Fruit fly (Drosophila melanogaster): ENCODE measurements around the gene Dr.
A peak's percentile ranks its signal among the peaks of the same experiment; 100 is the strongest.

Gene Dr

dm6 chr3R:29566997-29567670 is 10.9 kb downstream of the Dr start:
- no peak for TF ChIP-seq CTCF (optimal IDR thresholded peaks at IDR 0.05)
- no peak for TF ChIP-seq CG8478 (optimal IDR thresholded peaks at IDR 0.05)

dm6 chr3R:29570239-29570814 is 14.1 kb downstream of the Dr start:
- TF ChIP-seq CG8478 (optimal IDR thresholded peaks at IDR 0.05) (no peak), CTCF (optimal IDR thresholded peaks at IDR 0.05) (no peak)

- TF ChIP-seq CG8478 (optimal IDR thresholded peaks at IDR 0.05) = no peak
Observed at dm6 chr3R:29572040-29572648, 16.0 kb downstream of the Dr start.

- TF ChIP-seq CTCF (optimal IDR thresholded peaks at IDR 0.05) (no peak), CG8478 (optimal IDR thresholded peaks at IDR 0.05) (no peak)
Observed at dm6 chr3R:29576009-29576408, 19.8 kb downstream of the Dr start.

dm6 chr3R:29581420-29581819 is 25.2 kb downstream of the Dr start:
- TF ChIP-seq CTCF (optimal IDR thresholded peaks at IDR 0.05) (no peak), CG8478 (optimal IDR thresholded peaks at IDR 0.05) (no peak)

- TF ChIP-seq CTCF (optimal IDR thresholded peaks at IDR 0.05) (no peak), CG8478 (optimal IDR thresholded peaks at IDR 0.05) (no peak)
Observed at dm6 chr3R:29583299-29583698, 27.1 kb downstream of the Dr start.

- TF ChIP-seq CG8478 (optimal IDR thresholded peaks at IDR 0.05) (no peak), CTCF (optimal IDR thresholded peaks at IDR 0.05) (no peak)
Observed at dm6 chr3R:29584266-29584665, 28.1 kb downstream of the Dr start.

- TF ChIP-seq CG8478 (optimal IDR thresholded peaks at IDR 0.05) = no peak
- TF ChIP-seq CTCF (optimal IDR thresholded peaks at IDR 0.05) = no peak
Observed at dm6 chr3R:29585015-29585701, 29.0 kb downstream of the Dr start.

dm6 chr3R:29586743-29587142 is 30.6 kb downstream of the Dr start:
- no peak for TF ChIP-seq CG8478 (optimal IDR thresholded peaks at IDR 0.05)
- no peak for TF ChIP-seq CTCF (optimal IDR thresholded peaks at IDR 0.05)

- TF ChIP-seq CTCF (optimal IDR thresholded peaks at IDR 0.05) = no peak
- no peak for TF ChIP-seq CG8478 (optimal IDR thresholded peaks at IDR 0.05)
Observed at dm6 chr3R:29588004-29588403, 31.8 kb downstream of the Dr start, which contains the start of gene CG7567. TSS of gene CG7567 (minus strand) at chr3R:29588104.

dm6 chr3R:29589662-29590061 is 33.5 kb downstream of the Dr start, which contains the start of gene CG11470:
TSS of gene CG11470 (minus strand) at chr3R:29589762.
- no peak for TF ChIP-seq CG8478 (optimal IDR thresholded peaks at IDR 0.05)
- no peak for TF ChIP-seq CTCF (optimal IDR thresholded peaks at IDR 0.05)

- TF ChIP-seq CTCF (optimal IDR thresholded peaks at IDR 0.05) (no peak), CG8478 (optimal IDR thresholded peaks at IDR 0.05) (no peak)
Observed at dm6 chr3R:29590806-29591205, 34.6 kb downstream of the Dr start, which contains the start of gene CG31041. TSS of gene CG31041 (minus strand) at chr3R:29590906.

- TF ChIP-seq CTCF (optimal IDR thresholded peaks at IDR 0.05) (peak; percentile 76 to 82), CG8478 (optimal IDR thresholded peaks at IDR 0.05) (no peak)
Observed at dm6 chr3R:29591481-29592138, 35.4 kb downstream of the Dr start, which contains the start of gene alph. TSS of gene alph (plus strand) at chr3R:29591831.

dm6 chr3R:29592139-29592814 is 36.1 kb downstream of the Dr start:
- TF ChIP-seq CG8478 (optimal IDR thresholded peaks at IDR 0.05) (no peak), CTCF (optimal IDR thresholded peaks at IDR 0.05) (no peak)
